Worm (Caenorhabditis elegans) whole organism, L4 larva: Measurements from ENCODE around the gene spt-5.
A peak's percentile ranks its signal among the peaks of the same experiment; 100 is the strongest.

ENCODE experiments used
- ceh-28 ChIP-seq: fragments of 150-350 bp; optimal IDR thresholded peaks from 2 replicates; lab custom pipeline; 2014; ENCODE audit warnings: missing biosample characterization, missing genetic modification reagents, missing genetic modification characterization
- dmd-6 ChIP-seq: fragments of 200-800 bp; sonication (Bioruptor generic); IDR thresholded peaks from 2 replicates; pipeline ENCODE4 v1.3.6; 2022; ENCODE audit warnings: missing genetic modification reagents, missing genetic modification characterization, missing compliant biosample characterization
- dve-1 ChIP-seq: sonication (generic microtip); optimal IDR thresholded peaks from 2 replicates; lab custom pipeline; 2017; ENCODE audit warnings: antibody characterized with exemption, mild to moderate bottlenecking, missing genetic modification characterization, missing compliant biosample characterization; ENCODE audit not compliant: insufficient read depth
- fkh-10 ChIP-seq: fragments of 150-350 bp; optimal IDR thresholded peaks from 2 replicates; lab custom pipeline; 2014; ENCODE audit warnings: missing biosample characterization, missing genetic modification reagents, missing genetic modification characterization
- nhr-25 ChIP-seq: sonication (generic microtip); optimal IDR thresholded peaks from 2 replicates; lab custom pipeline; 2017; ENCODE audit warnings: missing genetic modification characterization, mild to moderate bottlenecking, missing compliant biosample characterization, antibody characterized with exemption, moderate library complexity, borderline replicate concordance; ENCODE audit not compliant: insufficient read depth
- nhr-28 ChIP-seq: fragments of 150-350 bp; optimal IDR thresholded peaks from 2 replicates; lab custom pipeline; 2014; ENCODE audit warnings: missing biosample characterization, missing genetic modification characterization
- pqm-1 ChIP-seq: sonication (generic microtip); optimal IDR thresholded peaks from 2 replicates; lab custom pipeline; 2017; ENCODE audit warnings: missing biosample characterization, missing genetic modification characterization
- zfp-3 ChIP-seq: fragments of 200-800 bp; sonication (Bioruptor generic); conservative IDR thresholded peaks from 2 replicates; pipeline ENCODE4 v1.3.6; 2022; ENCODE audit warnings: missing genetic modification reagents, missing genetic modification characterization, missing compliant biosample characterization

- TF ChIP-seq zfp-3 (GFP tag; lab: Robert Waterston, UW) (no peak), dve-1 (tag; lab: Kevin White, UChicago) (peak; percentile 40), pqm-1 (tag; lab: Kevin White, UChicago) (no peak), fkh-10 (no peak), nhr-25 (no peak), dmd-6 (GFP tag; lab: Robert Waterston, UW) (no peak), nhr-28 (tag; lab: Kevin White, UChicago) (no peak), ceh-28 (tag; lab: Kevin White, UChicago) (no peak)
Observed at ce11 chrIV:12033985-12034384, 17.3 kb upstream of the spt-5 start, which contains the start of gene sqst-1.
